Fruit fly (Drosophila melanogaster): ENCODE measurements around the gene Ctl2.
A peak's percentile ranks its signal among the peaks of the same experiment; 100 is the strongest.

dm6 chr3R:29083459-29084457 lies 39.4 kb upstream of the Ctl2 start:
- TF ChIP-seq achi (GFP tag; optimal IDR thresholded peaks at IDR 0.05) (peak; percentile 38), Sox102F (GFP tag; optimal IDR thresholded peaks at IDR 0.05) (peak; percentile 8), net (GFP tag; optimal IDR thresholded peaks at IDR 0.05) (no peak), salr (GFP tag; optimal IDR thresholded peaks at IDR 0.05) (peak in 1 of 2 experiments; percentile 26), Hr4 (GFP tag; optimal IDR thresholded peaks at IDR 0.05) (peak; percentile 24), CG11902 (GFP tag; optimal IDR thresholded peaks at IDR 0.05) (no peak), CG32006 (GFP tag; optimal IDR thresholded peaks at IDR 0.05) (peak; percentile 30), Sox14 (GFP tag; optimal IDR thresholded peaks at IDR 0.05) (peak; percentile 37), Hr38 (GFP tag; optimal IDR thresholded peaks at IDR 0.05) (no peak), CG6854 (GFP tag; optimal IDR thresholded peaks at IDR 0.05) (no peak), dsx (GFP tag; optimal IDR thresholded peaks at IDR 0.05; ENCODE audit: poor library complexity, severe bottlenecking) (no peak), CG8632 (GFP tag; optimal IDR thresholded peaks at IDR 0.05) (peak; percentile 33), Lpt (GFP tag; optimal IDR thresholded peaks at IDR 0.05) (peak; percentile 9), Eip93F (GFP tag; optimal IDR thresholded peaks at IDR 0.05) (no peak)

Measured in whole organism, prepupa.